Worm (Caenorhabditis elegans) whole organism, L4/young adult: ENCODE results near the gene agr-1.

Experiments
- W03F9.2 ChIP-seq: fragments of 150-350 bp; optimal IDR thresholded peaks from 2 replicates; lab custom pipeline; 2014; ENCODE audit warnings: missing biosample characterization, missing genetic modification characterization
- dao-5 ChIP-seq: sonication (generic microtip); optimal IDR thresholded peaks from 2 replicates; lab custom pipeline; 2016; ENCODE audit warnings: missing genotype, missing genetic modification characterization, moderate library complexity, missing compliant biosample characterization
- him-1 ChIP-seq: sonication (generic microtip); optimal IDR thresholded peaks from 2 replicates; lab custom pipeline; 2016; ENCODE audit warnings: missing genotype, missing genetic modification reagents, missing genetic modification characterization, missing compliant biosample characterization

- TF ChIP-seq him-1 (tag; lab: Kevin White, UChicago) = no peak
- no peak for TF ChIP-seq dao-5 (tag; lab: Kevin White, UChicago)
- no peak for TF ChIP-seq W03F9.2 (tag; lab: Kevin White, UChicago)
Observed at ce11 chrII:6812514-6812913, 37.5 kb upstream of the agr-1 start.
